Worm (Caenorhabditis elegans) whole organism, young adult: ENCODE data around the gene pes-9.

Experiments used
- atf-7 ChIP-seq: sonication (generic microtip); optimal IDR thresholded peaks from 2 replicates; lab custom pipeline; 2017; ENCODE audit warnings: mild to moderate bottlenecking, missing genetic modification characterization, missing compliant biosample characterization
- attf-3 ChIP-seq: fragments of 200-800 bp; sonication (Bioruptor generic); conservative IDR thresholded peaks from 2 replicates; pipeline ENCODE4 v1.3.6; 2022; ENCODE audit warnings: missing genetic modification reagents, missing genetic modification characterization, missing compliant biosample characterization
- egl-44 ChIP-seq: fragments of 200-800 bp; sonication (Bioruptor generic); IDR thresholded peaks from 2 replicates; pipeline ENCODE4 v1.3.6; 2022; ENCODE audit warnings: missing genetic modification reagents, missing genetic modification characterization, missing compliant biosample characterization
- lin-26 ChIP-seq: fragments of 200-800 bp; sonication (Bioruptor generic); IDR thresholded peaks from 2 replicates; pipeline ENCODE4 v1.3.6; 2022; ENCODE audit warnings: missing genetic modification reagents, missing genetic modification characterization, missing compliant biosample characterization
- madf-8 ChIP-seq: fragments of 200-800 bp; sonication (Bioruptor generic); conservative IDR thresholded peaks from 2 replicates; pipeline ENCODE4 v1.3.6; 2022; ENCODE audit warnings: missing genetic modification reagents, missing genetic modification characterization, missing compliant biosample characterization
- mcd-1 ChIP-seq: fragments of 200-800 bp; sonication (Bioruptor generic); IDR thresholded peaks from 2 replicates; pipeline ENCODE4 v1.3.6; 2022; ENCODE audit warnings: missing genetic modification reagents, missing genetic modification characterization, missing compliant biosample characterization
- mes-4 ChIP-seq: sonication (generic microtip); optimal IDR thresholded peaks from 2 replicates; lab custom pipeline; 2016; ENCODE audit warnings: missing genotype, missing genetic modification characterization, missing compliant biosample characterization
- pha-4 ChIP-seq: fragments of 150-350 bp; sonication (generic microtip); optimal IDR thresholded peaks from 2 replicates; lab custom pipeline; 2014; ENCODE audit warnings: missing biosample characterization, missing genetic modification reagents, missing genetic modification characterization
- rpc-1 ChIP-seq, 2 experiments: fragments of 150-350 bp in 1 of 2; sonication (generic microtip) in 1 of 2; optimal IDR thresholded peaks; 2 replicates each; lab custom pipeline; 2014 to 2018; ENCODE audit warnings: missing biosample characterization in 1 of 2, missing genetic modification characterization in 1 of 2, missing genetic modification reagents in 1 of 2, missing genotype in 1 of 2
- xnd-1 ChIP-seq: sonication (generic microtip); optimal IDR thresholded peaks from 2 replicates; lab custom pipeline; 2016; ENCODE audit warnings: missing genotype, missing genetic modification reagents, missing genetic modification characterization, missing compliant biosample characterization

- TF ChIP-seq xnd-1 (tag; lab: Kevin White, UChicago) (no peak), attf-3 (GFP tag; lab: Robert Waterston, UW) (no peak), rpc-1 (optimal IDR thresholded peaks at IDR 0.05; lab: Kevin White, UChicago) (no peak), rpc-1 (tag; optimal IDR thresholded peaks at IDR 0.05; lab: Kevin White, UChicago) (no peak), egl-44 (no peak), mes-4 (tag; lab: Kevin White, UChicago) (no peak), pha-4 (tag; lab: Kevin White, UChicago) (no peak), madf-8 (GFP tag; lab: Robert Waterston, UW) (no peak), atf-7 (tag; lab: Kevin White, UChicago) (no peak), mcd-1 (GFP tag; lab: Robert Waterston, UW) (no peak), lin-26 (GFP tag; lab: Robert Waterston, UW) (no peak)
Observed at ce11 chrV:14633319-14633718, 36.5 kb upstream of the pes-9 start.
